Worm (Caenorhabditis elegans): ENCODE results near the gene C07A9.5.
A peak's percentile ranks its signal among the peaks of the same experiment; 100 is the strongest.

C07A9.5 gene

ce11 chrIII:9638159-9638754 is 44.4 kb downstream of the C07A9.5 start:
- TF ChIP-seq dox-1 (GFP tag; IDR thresholded peaks at IDR 0.05) = 0 out of 2 replicates have a peak, but pooled peaks have one; percentile 15
- TF ChIP-seq ets-4 (GFP tag; optimal IDR thresholded peaks at IDR 0.05) = peak; percentile 65
- TF ChIP-seq C17E4.6 (GFP tag; IDR thresholded peaks at IDR 0.05) = no peak
- peak; percentile 47 to 86 for TF ChIP-seq let-607 (tag; optimal IDR thresholded peaks at IDR 0.05)
- TF ChIP-seq mel-28 (tag; optimal IDR thresholded peaks at IDR 0.05; ENCODE audit: borderline replicate concordance) = no peak
- peak; percentile 98 for TF ChIP-seq nhr-80 (tag; optimal IDR thresholded peaks at IDR 0.05)
- TF ChIP-seq zfh-2 (GFP tag; conservative IDR thresholded peaks at IDR 0.05) = no peak
- TF ChIP-seq hmg-1.2 (GFP tag; IDR thresholded peaks at IDR 0.05) = no peak
- TF ChIP-seq ztf-22 (GFP tag; optimal IDR thresholded peaks at IDR 0.05) = no peak
- TF ChIP-seq Y95B8A.8 (GFP tag; IDR thresholded peaks at IDR 0.05) = no peak
- no peak for TF ChIP-seq lin-35 (GFP tag; optimal IDR thresholded peaks at IDR 0.05)
- TF ChIP-seq F22D6.2 (tag; optimal IDR thresholded peaks at IDR 0.05) = no peak
- no peak for TF ChIP-seq attf-5 (GFP tag; optimal IDR thresholded peaks at IDR 0.05)

ce11 chrIII:9637016-9637415 is 45.6 kb downstream of the C07A9.5 start, which contains the start of gene gei-13:
Gene gei-13, minus strand, starts transcription at chrIII:9637116.
- TF ChIP-seq sdz-38 (tag; optimal IDR thresholded peaks at IDR 0.05) (no peak), tbp1 (GFP tag; optimal IDR thresholded peaks at IDR 0.05) (no peak), hmg-1.2 (GFP tag; IDR thresholded peaks at IDR 0.05) (no peak), F22D6.2 (tag; optimal IDR thresholded peaks at IDR 0.05) (no peak), xnd-1 (tag; optimal IDR thresholded peaks at IDR 0.05) (no peak), F23B12.7 (tag; optimal IDR thresholded peaks at IDR 0.05; ENCODE audit: insufficient read depth) (no peak), Y53F4B.3 (GFP tag; IDR thresholded peaks at IDR 0.05) (no peak), aptf-3 (GFP tag; IDR thresholded peaks at IDR 0.05) (no peak), cebp-2 (GFP tag; IDR thresholded peaks at IDR 0.05) (no peak)
